Worm (Caenorhabditis elegans): Measurements from ENCODE around the gene Y43F8B.9.

The Y43F8B.9 gene

DNA sequence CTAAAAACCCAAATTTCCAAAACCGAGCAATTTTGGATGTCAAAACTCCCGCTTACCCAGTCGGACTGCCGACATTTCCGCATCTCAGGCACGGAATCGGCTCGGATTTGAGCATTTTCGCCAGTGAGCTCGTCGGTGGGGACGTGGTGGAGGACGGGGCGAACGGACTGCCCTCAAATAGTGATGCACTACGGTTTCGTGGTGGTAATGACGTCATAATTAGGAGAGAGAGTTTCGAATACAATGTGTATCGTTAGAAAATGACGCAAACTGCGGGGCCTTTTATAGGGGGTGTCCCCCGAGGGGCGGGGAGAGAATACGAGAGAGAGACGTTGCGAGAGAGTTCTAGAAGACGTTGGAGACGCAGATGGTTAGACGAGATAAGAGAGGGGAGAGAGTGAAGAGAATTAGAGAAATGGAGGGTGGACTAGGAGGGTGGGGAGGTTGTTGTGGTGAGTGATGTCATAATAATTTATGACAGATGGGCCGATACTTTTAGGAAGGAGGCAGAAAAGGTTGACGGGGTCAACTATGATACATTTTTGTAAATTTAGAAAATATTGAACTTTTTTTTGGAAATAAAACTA is 44.7 kb downstream of the Y43F8B.9 start (continued):
- TF ChIP-seq ama-1 (optimal IDR thresholded peaks at IDR 0.05) (peak; percentile 89), ama-1 (GFP tag; optimal IDR thresholded peaks at IDR 0.05) (no peak), snpc-1.1 (tag; optimal IDR thresholded peaks at IDR 0.05; ENCODE audit: insufficient read depth) (no peak), C17E4.6 (GFP tag; IDR thresholded peaks at IDR 0.05) (no peak), F49E8.2 (tag; optimal IDR thresholded peaks at IDR 0.05; ENCODE audit: insufficient read depth) (no peak), Y79H2A.3 (GFP tag; conservative IDR thresholded peaks at IDR 0.05) (no peak), nhr-90 (tag; optimal IDR thresholded peaks at IDR 0.05) (peak; percentile 25), ccch-3 (GFP tag; optimal IDR thresholded peaks at IDR 0.05) (no peak), lin-26 (GFP tag; IDR thresholded peaks at IDR 0.05) (peak; percentile 48; the same call in 1 of the 2 replicates), zfh-2 (GFP tag; conservative IDR thresholded peaks at IDR 0.05) (peak; percentile 95), F37B4.10 (GFP tag; IDR thresholded peaks at IDR 0.05) (no peak), C06A6.2 (GFP tag; conservative IDR thresholded peaks at IDR 0.05) (peak; percentile 90), hmg-1.2 (GFP tag; IDR thresholded peaks at IDR 0.05) (peak; percentile 98), ztf-22 (GFP tag; optimal IDR thresholded peaks at IDR 0.05) (peak; percentile 91), Y56A3A.18 (GFP tag; IDR thresholded peaks at IDR 0.05) (0 out of 2 replicates have a peak, but pooled peaks have one; percentile 72), lin-35 (GFP tag; optimal IDR thresholded peaks at IDR 0.05) (peak in 1 of 3 experiments; percentile 39), ztf-26 (tag; optimal IDR thresholded peaks at IDR 0.05) (peak; percentile 96), lin-40 (tag; optimal IDR thresholded peaks at IDR 0.05) (peak; percentile 87), rcor-1 (GFP tag; IDR thresholded peaks at IDR 0.05) (peak; percentile 60; the same call in 1 of the 2 replicates), attf-3 (GFP tag; conservative IDR thresholded peaks at IDR 0.05) (no peak), xnd-1 (tag; optimal IDR thresholded peaks at IDR 0.05) (no peak), tbp1 (GFP tag; optimal IDR thresholded peaks at IDR 0.05) (peak; percentile 68), T26A5.8 (tag; optimal IDR thresholded peaks at IDR 0.05) (no peak), mcd-1 (GFP tag; IDR thresholded peaks at IDR 0.05) (peak; percentile 70; the same call in 1 of the 2 replicates), snpc-1.3 (tag; optimal IDR thresholded peaks at IDR 0.05; ENCODE audit: insufficient read depth) (no peak), lir-1 (GFP tag; conservative IDR thresholded peaks at IDR 0.05) (peak; percentile 44; the same call in 1 of the 2 replicates), unc-62 (GFP tag; optimal IDR thresholded peaks at IDR 0.05) (peak; percentile 72), hlh-12 (tag; optimal IDR thresholded peaks at IDR 0.05) (no peak), F57A8.1 (GFP tag; optimal IDR thresholded peaks at IDR 0.05) (peak; percentile 48), rec-8 (tag; optimal IDR thresholded peaks at IDR 0.05) (no peak), ceh-91 (GFP tag; IDR thresholded peaks at IDR 0.05) (no peak), Y95B8A.8 (GFP tag; IDR thresholded peaks at IDR 0.05) (no peak), chd-7 (tag; optimal IDR thresholded peaks at IDR 0.05) (peak; percentile 93), ZK185.1 (tag; optimal IDR thresholded peaks at IDR 0.05; ENCODE audit: poor library complexity, severe bottlenecking) (peak; percentile 38), dox-1 (GFP tag; IDR thresholded peaks at IDR 0.05) (peak; percentile 83), lsy-27 (tag; optimal IDR thresholded peaks at IDR 0.05; ENCODE audit: borderline replicate concordance, insufficient read depth) (no peak), fkh-3 (tag; optimal IDR thresholded peaks at IDR 0.05) (peak; percentile 41), K11D2.4 (GFP tag; IDR thresholded peaks at IDR 0.05) (peak; percentile 91), B0035.1 (tag; optimal IDR thresholded peaks at IDR 0.05) (no peak), ztf-28 (GFP tag; IDR thresholded peaks at IDR 0.05) (no peak), nhr-120 (GFP tag; IDR thresholded peaks at IDR 0.05) (no peak), K12H6.12 (tag; optimal IDR thresholded peaks at IDR 0.05) (peak; percentile 85), lag-1 (GFP tag; IDR thresholded peaks at IDR 0.05) (no peak), die-1 (tag; optimal IDR thresholded peaks at IDR 0.05) (peak; percentile 44), pbrm-1 (GFP tag; IDR thresholded peaks at IDR 0.05) (peak; percentile 87; the same call in 1 of the 2 replicates), F55B11.4 (tag; optimal IDR thresholded peaks at IDR 0.05; ENCODE audit: borderline replicate concordance, insufficient read depth) (no peak)
